Worm (Caenorhabditis elegans): ENCODE measurements around the gene C37C3.9.

- TF ChIP-seq ama-1 (optimal IDR thresholded peaks at IDR 0.05) = no peak
- no peak for TF ChIP-seq aly-2 (tag; optimal IDR thresholded peaks at IDR 0.05)
- peak; percentile 77 for TF ChIP-seq pqm-1 (tag; optimal IDR thresholded peaks at IDR 0.05)
- no peak for TF ChIP-seq nfya-1 (tag; optimal IDR thresholded peaks at IDR 0.05; ENCODE audit: insufficient read depth)
- TF ChIP-seq fos-1 (tag; optimal IDR thresholded peaks at IDR 0.05) = no peak
- TF ChIP-seq nhr-76 (tag; optimal IDR thresholded peaks at IDR 0.05) = no peak
- no peak for TF ChIP-seq ztf-11 (tag; optimal IDR thresholded peaks at IDR 0.05)
- TF ChIP-seq jun-1 (tag; optimal IDR thresholded peaks at IDR 0.05) = no peak
- TF ChIP-seq mdl-1 (tag; optimal IDR thresholded peaks at IDR 0.05) = no peak
- no peak for TF ChIP-seq nhr-237 (tag; optimal IDR thresholded peaks at IDR 0.05)
- TF ChIP-seq ZK546.5 (tag; optimal IDR thresholded peaks at IDR 0.05) = no peak
These were observed 33.5 kb upstream of the C37C3.9 start for ce11 chrV:7888036-7888435.

Measured in whole organism, L3 larva.